Worm (Caenorhabditis elegans) whole organism, L1 larva: ENCODE data around the gene F14D2.11.

Experiments
- ama-1 ChIP-seq: fragments of 150-350 bp; optimal IDR thresholded peaks from 2 replicates; lab custom pipeline; 2014
- blmp-1 ChIP-seq: fragments of 150-350 bp; optimal IDR thresholded peaks from 2 replicates; lab custom pipeline; 2014; ENCODE audit warnings: missing biosample characterization, missing genetic modification characterization
- egl-27 ChIP-seq, 2 experiments: fragments of 150-350 bp in 1 of 2; sonication (generic microtip); optimal IDR thresholded peaks; 3 replicates each; lab custom pipeline; 2017 to 2018; ENCODE audit warnings: missing biosample characterization in 2 of 2, missing genetic modification characterization in 2 of 2, missing genetic modification reagents in 2 of 2
- elt-3 ChIP-seq, 6 experiments: fragments of 150-350 bp in 1 of 6; sonication (generic microtip); optimal IDR thresholded peaks; 2 replicates each; lab custom pipeline; 2017 to 2018; ENCODE audit warnings: missing biosample characterization in 6 of 6, missing genetic modification characterization in 6 of 6, inconsistent platforms in 1 of 6
- lin-14 ChIP-seq: fragments of 200-800 bp; sonication (Bioruptor generic); optimal IDR thresholded peaks from 2 replicates; lab custom pipeline; 2018; ENCODE audit warnings: mild to moderate bottlenecking, missing genetic modification characterization, moderate library complexity, missing compliant biosample characterization
- nhr-76 ChIP-seq: sonication (generic microtip); optimal IDR thresholded peaks from 2 replicates; lab custom pipeline; 2017; ENCODE audit warnings: missing biosample characterization, missing genetic modification characterization
- pqm-1 ChIP-seq: sonication (generic microtip); optimal IDR thresholded peaks from 3 replicates; lab custom pipeline; 2017; ENCODE audit warnings: missing biosample characterization, missing genetic modification characterization
- skn-1 ChIP-seq: fragments of 150-350 bp; optimal IDR thresholded peaks from 2 replicates; lab custom pipeline; 2014; ENCODE audit warnings: missing biosample characterization, missing genetic modification characterization
- unc-62 ChIP-seq: fragments of 150-350 bp; optimal IDR thresholded peaks from 2 replicates; lab custom pipeline; 2014; ENCODE audit warnings: missing biosample characterization, missing genetic modification reagents, missing genetic modification characterization

DNA sequence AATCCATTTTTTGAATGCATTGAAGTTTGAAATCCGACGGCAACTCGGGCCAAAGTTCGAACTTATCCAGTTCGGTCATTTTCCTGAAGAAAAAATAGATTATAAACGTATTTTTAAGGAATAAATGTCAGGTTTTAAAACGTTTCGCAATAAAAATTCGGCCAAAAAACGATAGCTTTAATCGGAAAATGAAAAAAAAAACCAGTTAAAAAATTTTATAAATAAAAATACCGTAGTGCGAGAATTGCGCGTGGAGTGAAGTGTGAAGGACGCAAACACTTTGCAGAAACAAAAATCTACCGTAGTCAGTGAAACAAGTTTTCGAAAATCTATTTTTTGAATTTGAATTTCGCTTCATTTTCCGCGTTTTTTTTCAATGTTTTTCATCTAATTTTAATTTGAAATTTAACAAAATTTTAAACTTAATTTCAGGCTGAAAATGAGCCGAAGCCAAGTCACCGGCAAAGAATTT lies 8.0 kb upstream of the F14D2.11 start, which contains the start of gene F14D2.8:
- TF ChIP-seq skn-1 (tag; lab: Kevin White, UChicago) = no peak
- no peak for TF ChIP-seq elt-3 (tag; optimal IDR thresholded peaks at IDR 0.05; lab: Kevin White, UChicago)
- TF ChIP-seq unc-62 (GFP tag; lab: Kevin White, UChicago) = no peak
- TF ChIP-seq ama-1 (lab: Kevin White, UChicago) = no peak
- no peak for TF ChIP-seq lin-14 (GFP tag; lab: Kevin White, UChicago)
- no peak for TF ChIP-seq blmp-1 (tag; lab: Kevin White, UChicago)
- TF ChIP-seq egl-27 (tag; optimal IDR thresholded peaks at IDR 0.05; lab: Kevin White, UChicago) = no peak
- no peak for TF ChIP-seq nhr-76
- TF ChIP-seq pqm-1 (tag; lab: Kevin White, UChicago) = no peak
